Fruit fly (Drosophila melanogaster): Measurements from ENCODE around the gene JhI-21.
A peak's percentile ranks its signal among the peaks of the same experiment; 100 is the strongest.

The JhI-21 gene

DNA sequence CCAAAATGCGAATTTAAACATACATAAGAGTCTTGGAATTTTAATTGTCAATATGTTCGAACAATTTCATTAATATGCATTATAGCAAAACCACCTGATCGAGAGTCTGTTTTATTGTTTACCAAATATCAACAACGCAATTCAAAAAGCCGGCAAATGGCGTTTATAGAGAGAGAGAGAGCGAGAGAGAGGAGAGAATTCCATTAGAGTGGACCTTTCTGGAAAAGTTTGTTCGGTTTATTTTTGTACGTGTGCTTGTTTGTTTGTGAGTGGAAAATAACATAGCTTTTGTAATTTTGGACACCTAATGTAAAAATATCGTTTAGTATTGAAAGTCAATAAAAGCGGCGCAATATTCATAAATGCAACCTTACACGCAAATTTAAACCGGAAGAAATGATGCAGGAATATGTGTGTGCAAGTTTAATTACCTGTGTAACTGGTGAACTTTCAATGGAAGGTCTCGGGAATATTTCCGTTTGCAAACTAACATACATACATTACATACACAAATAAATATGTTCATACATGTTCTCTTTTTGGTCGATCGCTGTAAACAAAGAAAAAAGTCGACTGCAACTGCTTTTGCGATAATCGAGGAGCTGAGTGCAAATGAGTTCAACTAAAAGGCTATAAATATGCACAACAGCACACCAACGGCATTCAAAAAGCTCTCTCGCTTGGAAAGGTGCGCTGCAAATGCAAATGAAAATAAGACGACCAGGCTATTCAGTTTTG is 11.1 kb downstream of the JhI-21 start, which contains the start of gene CG6785 (continued):
- TF ChIP-seq Sox100B (GFP tag; optimal IDR thresholded peaks at IDR 0.05) (peak; percentile 90), CG8924 (tag; optimal IDR thresholded peaks at IDR 0.05) (peak; percentile 85), Chrac-16 (GFP tag; optimal IDR thresholded peaks at IDR 0.05) (peak; percentile 19), Dll (GFP tag; IDR thresholded peaks at IDR 0.05; ENCODE audit: partially characterized antibody) (no peak), pnt (GFP tag; optimal IDR thresholded peaks at IDR 0.05) (peak; percentile 74), CG13296 (GFP tag; optimal IDR thresholded peaks at IDR 0.05) (peak; percentile 87), HmgZ (tag; optimal IDR thresholded peaks at IDR 0.05) (peak; percentile 81), CTCF (GFP tag; optimal IDR thresholded peaks at IDR 0.05) (peak; percentile 55), CG1647 (GFP tag; optimal IDR thresholded peaks at IDR 0.05) (peak; percentile 75), D19B (GFP tag; optimal IDR thresholded peaks at IDR 0.05) (peak; percentile 22), Jarid2 (GFP tag; optimal IDR thresholded peaks at IDR 0.05) (peak; percentile 51), CG1603 (tag; optimal IDR thresholded peaks at IDR 0.05) (peak; percentile 83), CG8944 (GFP tag; optimal IDR thresholded peaks at IDR 0.05) (peak; percentile 80), CG11560 (tag; IDR thresholded peaks at IDR 0.05) (no peak), Optix (GFP tag; IDR thresholded peaks at IDR 0.05) (no peak), CG10267 (tag; optimal IDR thresholded peaks at IDR 0.05) (peak; percentile 64), danr (GFP tag; IDR thresholded peaks at IDR 0.05) (no peak), insv (GFP tag; optimal IDR thresholded peaks at IDR 0.05) (peak in 1 of 2 experiments; percentile 77), chinmo (GFP tag; IDR thresholded peaks at IDR 0.05; ENCODE audit: partially characterized antibody) (peak; percentile 81; the same call in 2 of the 4 replicates), ranshi (GFP tag; IDR thresholded peaks at IDR 0.05) (peak; percentile 67; the same call in 1 of the 2 replicates), Ptx1 (GFP tag; IDR thresholded peaks at IDR 0.05) (no peak), CG6254 (GFP tag; optimal IDR thresholded peaks at IDR 0.05) (peak; percentile 82), MESR4 (GFP tag; optimal IDR thresholded peaks at IDR 0.05) (peak; percentile 48), CrebB (tag; optimal IDR thresholded peaks at IDR 0.05) (peak; percentile 96), CG31224 (GFP tag; IDR thresholded peaks at IDR 0.05) (no peak), pho (GFP tag; optimal IDR thresholded peaks at IDR 0.05) (peak; percentile 76), lov (optimal IDR thresholded peaks at IDR 0.05) (no peak), lov (GFP tag; IDR thresholded peaks at IDR 0.05) (no peak), Doc2 (GFP tag; IDR thresholded peaks at IDR 0.05) (no peak), dm (GFP tag; optimal IDR thresholded peaks at IDR 0.05) (peak; percentile 55), Gug (GFP tag; IDR thresholded peaks at IDR 0.05) (no peak), odd (GFP tag; optimal IDR thresholded peaks at IDR 0.05) (peak; percentile 95), jing (GFP tag; optimal IDR thresholded peaks at IDR 0.05) (peak; percentile 27), CG15011 (GFP tag; optimal IDR thresholded peaks at IDR 0.05) (peak; percentile 76), fd3F (GFP tag; optimal IDR thresholded peaks at IDR 0.05) (peak; percentile 65), CG17359 (tag; optimal IDR thresholded peaks at IDR 0.05) (peak; percentile 88), prd (optimal IDR thresholded peaks at IDR 0.05) (no peak), prd (GFP tag; IDR thresholded peaks at IDR 0.05) (peak; percentile 55; the same call in 2 of the 3 replicates), sd (tag; optimal IDR thresholded peaks at IDR 0.05) (peak; percentile 97), CG14014 (GFP tag; IDR thresholded peaks at IDR 0.05) (peak; percentile 85; the same call in 1 of the 2 replicates), CG32767 (GFP tag; IDR thresholded peaks at IDR 0.05) (no peak), NK7.1 (GFP tag; optimal IDR thresholded peaks at IDR 0.05) (peak; percentile 84), yki (optimal IDR thresholded peaks at IDR 0.05) (no peak), ssp (GFP tag; IDR thresholded peaks at IDR 0.05) (no peak), Usf (GFP tag; optimal IDR thresholded peaks at IDR 0.05) (no peak), CG17829 (tag; optimal IDR thresholded peaks at IDR 0.05) (peak; percentile 29), CG17568 (GFP tag; optimal IDR thresholded peaks at IDR 0.05) (peak; percentile 96), MBD-R2 (GFP tag; IDR thresholded peaks at IDR 0.05) (peak; percentile 7; the same call in 1 of the 2 replicates), ro (GFP tag; IDR thresholded peaks at IDR 0.05) (no peak), sug (tag; optimal IDR thresholded peaks at IDR 0.05) (peak; percentile 57), Dref (GFP tag; IDR thresholded peaks at IDR 0.05) (no peak)
